Fruit fly (Drosophila melanogaster) whole organism, embryonic: Measurements from ENCODE around the gene CG42726.

ENCODE experiments used
- B-H2 ChIP-seq: fragments of 200-800 bp; sonication (Bioruptor generic); optimal IDR thresholded peaks from 2 replicates; lab custom pipeline; 2018; ENCODE audit warnings: missing biosample characterization, mild to moderate bottlenecking, missing genetic modification characterization
- CG11085 ChIP-seq: fragments of 200-800 bp; sonication (Bioruptor generic); IDR thresholded peaks from 2 replicates; pipeline ENCODE4 v1.3.6; 2022; ENCODE audit warnings: missing biosample characterization, missing genetic modification characterization
- CG11723 ChIP-seq: fragments of 200-800 bp; sonication (Bioruptor generic); optimal IDR thresholded peaks from 2 replicates; lab custom pipeline; 2017; ENCODE audit warnings: missing biosample characterization, mild to moderate bottlenecking, missing genetic modification characterization
- CG12104 ChIP-seq: fragments of 200-800 bp; sonication (Bioruptor generic); optimal IDR thresholded peaks from 3 replicates; lab custom pipeline; 2016; ENCODE audit warnings: missing biosample characterization, missing genetic modification characterization
- CG13894 ChIP-seq: fragments of 200-800 bp; sonication (Bioruptor generic); optimal IDR thresholded peaks from 3 replicates; lab custom pipeline; 2018; ENCODE audit warnings: missing biosample characterization, mild to moderate bottlenecking, missing genetic modification characterization, moderate library complexity
- CG1602 ChIP-seq: fragments of 200-800 bp; sonication (Bioruptor generic); optimal IDR thresholded peaks from 3 replicates; lab custom pipeline; 2016; ENCODE audit warnings: missing biosample characterization, missing genetic modification characterization
- CG17361 ChIP-seq: fragments of 200-800 bp; sonication (Bioruptor generic); IDR thresholded peaks from 3 replicates; pipeline ENCODE4 v1.3.6; 2022; ENCODE audit warnings: missing biosample characterization, missing genetic modification characterization
- CG1832 ChIP-seq: fragments of 200-800 bp; sonication (Bioruptor generic); optimal IDR thresholded peaks from 2 replicates; lab custom pipeline; 2017; ENCODE audit warnings: missing biosample characterization, mild to moderate bottlenecking, missing genetic modification characterization, inconsistent platforms
- CG2199 ChIP-seq: fragments of 200-800 bp; sonication (Bioruptor generic); IDR thresholded peaks from 3 replicates; pipeline ENCODE4 v1.3.6; 2022; ENCODE audit warnings: missing biosample characterization, missing genetic modification characterization
- CG30403 ChIP-seq: fragments of 200-800 bp; sonication (Bioruptor generic); optimal IDR thresholded peaks from 3 replicates; lab custom pipeline; 2016; ENCODE audit warnings: missing biosample characterization, missing genetic modification characterization
- CG42726 ChIP-seq: fragments of 200-800 bp; sonication (Bioruptor generic); IDR thresholded peaks from 2 replicates; pipeline ENCODE4 v1.3.6; 2022; ENCODE audit warnings: missing biosample characterization, missing genetic modification characterization; ENCODE audit not compliant: partially characterized antibody
- CG4730 ChIP-seq: fragments of 200-800 bp; sonication (Bioruptor generic); IDR thresholded peaks from 2 replicates; pipeline ENCODE4 v1.3.6; 2022; ENCODE audit warnings: missing biosample characterization, missing genetic modification characterization
- CG5953 ChIP-seq: fragments of 200-800 bp; sonication (Bioruptor generic); IDR thresholded peaks from 2 replicates; pipeline ENCODE4 v1.3.6; 2022; ENCODE audit warnings: missing biosample characterization, missing genetic modification characterization
- CG6175 ChIP-seq: fragments of 200-800 bp; sonication (Bioruptor generic); IDR thresholded peaks from 3 replicates; pipeline ENCODE4 v1.3.6; 2022; ENCODE audit warnings: missing biosample characterization, missing genetic modification characterization
- CG6272 ChIP-seq: fragments of 200-800 bp; sonication (Bioruptor generic); IDR thresholded peaks from 2 replicates; pipeline ENCODE4 v1.3.6; 2022; ENCODE audit warnings: missing biosample characterization, missing genetic modification characterization
- CG7271 ChIP-seq: fragments of 200-800 bp; sonication (Bioruptor generic); optimal IDR thresholded peaks from 2 replicates; lab custom pipeline; 2018; ENCODE audit warnings: missing biosample characterization, mild to moderate bottlenecking, missing genetic modification characterization, moderate library complexity
- CG7372 ChIP-seq: fragments of 200-800 bp; sonication (Bioruptor generic); IDR thresholded peaks from 2 replicates; pipeline ENCODE4 v1.3.6; 2022; ENCODE audit warnings: missing biosample characterization, missing genetic modification characterization
- CG7839 ChIP-seq: fragments of 200-800 bp; sonication (Bioruptor generic); optimal IDR thresholded peaks from 3 replicates; lab custom pipeline; 2018; ENCODE audit warnings: missing biosample characterization, mild to moderate bottlenecking, missing genetic modification characterization, moderate library complexity
- CG8089 ChIP-seq: fragments of 200-800 bp; sonication (Bioruptor generic); optimal IDR thresholded peaks from 3 replicates; lab custom pipeline; 2016; ENCODE audit warnings: missing biosample characterization, missing genetic modification characterization
- CG8359 ChIP-seq: fragments of 200-800 bp; sonication (Bioruptor generic); optimal IDR thresholded peaks from 2 replicates; lab custom pipeline; 2017; ENCODE audit warnings: missing biosample characterization, mild to moderate bottlenecking, missing genetic modification characterization, borderline replicate concordance
- CG9215 ChIP-seq: fragments of 200-800 bp; sonication (Bioruptor generic); IDR thresholded peaks from 2 replicates; pipeline ENCODE4 v1.3.6; 2022; ENCODE audit warnings: missing biosample characterization, missing genetic modification characterization
- CG9437 ChIP-seq: fragments of 200-800 bp; sonication (Bioruptor generic); optimal IDR thresholded peaks from 2 replicates; lab custom pipeline; 2018; ENCODE audit warnings: missing biosample characterization, mild to moderate bottlenecking, missing genetic modification characterization
- CG9727 ChIP-seq: fragments of 200-800 bp; sonication (Bioruptor generic); optimal IDR thresholded peaks from 3 replicates; lab custom pipeline; 2017; ENCODE audit warnings: missing biosample characterization, mild to moderate bottlenecking, missing genetic modification characterization
- Mad ChIP-seq: fragments of 200-800 bp; sonication (Bioruptor generic); optimal IDR thresholded peaks from 2 replicates; lab custom pipeline; 2016; ENCODE audit warnings: missing biosample characterization, missing genetic modification characterization
- NC2β ChIP-seq: fragments of 200-800 bp; sonication (Bioruptor generic); optimal IDR thresholded peaks from 2 replicates; lab custom pipeline; 2016; ENCODE audit warnings: missing biosample characterization, missing genetic modification characterization
- Ptx1 ChIP-seq: fragments of 200-800 bp; sonication (Bioruptor generic); IDR thresholded peaks from 2 replicates; pipeline ENCODE4 v1.3.6; 2022; ENCODE audit warnings: missing biosample characterization, missing genetic modification characterization
- Sox100B ChIP-seq: fragments of 200-800 bp; sonication (Bioruptor generic); optimal IDR thresholded peaks from 3 replicates; lab custom pipeline; 2018; ENCODE audit warnings: missing biosample characterization, mild to moderate bottlenecking, missing genetic modification characterization
- Sox102F ChIP-seq: fragments of 200-800 bp; sonication (Bioruptor generic); optimal IDR thresholded peaks from 2 replicates; lab custom pipeline; 2018; ENCODE audit warnings: missing biosample characterization, mild to moderate bottlenecking, missing genetic modification characterization, moderate library complexity
- Spps ChIP-seq: fragments of 200-800 bp; sonication (Bioruptor generic); optimal IDR thresholded peaks from 2 replicates; lab custom pipeline; 2018; ENCODE audit warnings: missing biosample characterization, mild to moderate bottlenecking, missing genetic modification characterization
- Vsx1 ChIP-seq: fragments of 200-800 bp; sonication (Bioruptor generic); optimal IDR thresholded peaks from 2 replicates; lab custom pipeline; 2017; ENCODE audit warnings: missing biosample characterization, mild to moderate bottlenecking, missing genetic modification characterization, missing genetic modification reagents
- YL-1 ChIP-seq: fragments of 200-800 bp; sonication (Bioruptor generic); optimal IDR thresholded peaks from 3 replicates; lab custom pipeline; 2017; ENCODE audit warnings: missing biosample characterization, mild to moderate bottlenecking, missing genetic modification characterization
- bigmax ChIP-seq: fragments of 200-800 bp; sonication (Bioruptor generic); optimal IDR thresholded peaks from 2 replicates; lab custom pipeline; 2018; ENCODE audit warnings: missing biosample characterization, mild to moderate bottlenecking, missing genetic modification characterization
- cad ChIP-seq: fragments of >200 bp; optimal IDR thresholded peaks from 2 replicates; lab custom pipeline; 2017; ENCODE audit warnings: missing biosample characterization, missing genetic modification characterization
- dati ChIP-seq: fragments of 200-800 bp; sonication (Bioruptor generic); IDR thresholded peaks from 2 replicates; pipeline ENCODE4 v1.3.6; 2022; ENCODE audit warnings: missing biosample characterization, missing genetic modification characterization
- ems ChIP-seq: fragments of 200-800 bp; sonication (Bioruptor generic); optimal IDR thresholded peaks from 3 replicates; lab custom pipeline; 2016; ENCODE audit warnings: missing biosample characterization, missing genetic modification characterization
- ewg ChIP-seq: fragments of 200-800 bp; sonication (Bioruptor generic); optimal IDR thresholded peaks from 3 replicates; lab custom pipeline; 2017; ENCODE audit warnings: mild to moderate bottlenecking, missing biosample characterization, missing genetic modification reagents, missing genetic modification characterization
- ftz-f1 ChIP-seq: fragments of 200-800 bp; sonication (Bioruptor generic); optimal IDR thresholded peaks from 2 replicates; lab custom pipeline; 2016; ENCODE audit warnings: missing biosample characterization, missing genetic modification characterization
- gsb ChIP-seq: fragments of 200-800 bp; sonication (Bioruptor generic); IDR thresholded peaks from 2 replicates; pipeline ENCODE4 v1.3.6; 2022; ENCODE audit warnings: missing biosample characterization, missing genetic modification characterization
- gsb-n ChIP-seq: fragments of 200-800 bp; sonication (Bioruptor generic); optimal IDR thresholded peaks from 3 replicates; lab custom pipeline; 2018; ENCODE audit warnings: missing biosample characterization, mild to moderate bottlenecking, missing genetic modification characterization
- gt ChIP-seq: fragments of 200-800 bp; sonication (Bioruptor generic); IDR thresholded peaks from 2 replicates; pipeline ENCODE4 v1.3.6; 2022; ENCODE audit warnings: missing biosample characterization, missing genetic modification characterization
- kay ChIP-seq: fragments of 200-800 bp; sonication (Bioruptor generic); optimal IDR thresholded peaks from 2 replicates; lab custom pipeline; 2016; ENCODE audit warnings: missing biosample characterization, missing genetic modification characterization
- mirr ChIP-seq: fragments of 200-800 bp; sonication (Bioruptor generic); optimal IDR thresholded peaks from 3 replicates; lab custom pipeline; 2018; ENCODE audit warnings: missing biosample characterization, mild to moderate bottlenecking, missing genetic modification characterization
- org-1 ChIP-seq: fragments of 200-800 bp; sonication (Bioruptor generic); optimal IDR thresholded peaks from 2 replicates; lab custom pipeline; 2017; ENCODE audit warnings: missing biosample characterization, missing genetic modification characterization
- phol ChIP-seq: fragments of 200-800 bp; sonication (Bioruptor generic); optimal IDR thresholded peaks from 3 replicates; lab custom pipeline; 2018; ENCODE audit warnings: missing biosample characterization, mild to moderate bottlenecking, missing genetic modification characterization, moderate library complexity
- scrt ChIP-seq: fragments of 200-800 bp; sonication (Bioruptor generic); optimal IDR thresholded peaks from 2 replicates; lab custom pipeline; 2018; ENCODE audit warnings: missing biosample characterization, mild to moderate bottlenecking, missing genetic modification characterization, moderate library complexity
- sisA ChIP-seq: fragments of 200-800 bp; sonication (Bioruptor generic); IDR thresholded peaks from 2 replicates; pipeline ENCODE4 v1.3.6; 2022; ENCODE audit warnings: missing biosample characterization, missing genetic modification characterization
- sna ChIP-seq: fragments of 200-800 bp; sonication (Bioruptor generic); IDR thresholded peaks from 2 replicates; pipeline ENCODE4 v1.3.6; 2022; ENCODE audit warnings: missing biosample characterization, missing genetic modification characterization; ENCODE audit not compliant: partially characterized antibody
- ssp ChIP-seq: fragments of 200-800 bp; sonication (Bioruptor generic); IDR thresholded peaks from 2 replicates; pipeline ENCODE4 v1.3.6; 2022; ENCODE audit warnings: missing biosample characterization, missing genetic modification characterization
- tio ChIP-seq: fragments of 200-800 bp; sonication (Bioruptor generic); optimal IDR thresholded peaks from 2 replicates; lab custom pipeline; 2017; ENCODE audit warnings: missing biosample characterization, missing genetic modification characterization, inconsistent platforms

The CG42726 gene

DNA sequence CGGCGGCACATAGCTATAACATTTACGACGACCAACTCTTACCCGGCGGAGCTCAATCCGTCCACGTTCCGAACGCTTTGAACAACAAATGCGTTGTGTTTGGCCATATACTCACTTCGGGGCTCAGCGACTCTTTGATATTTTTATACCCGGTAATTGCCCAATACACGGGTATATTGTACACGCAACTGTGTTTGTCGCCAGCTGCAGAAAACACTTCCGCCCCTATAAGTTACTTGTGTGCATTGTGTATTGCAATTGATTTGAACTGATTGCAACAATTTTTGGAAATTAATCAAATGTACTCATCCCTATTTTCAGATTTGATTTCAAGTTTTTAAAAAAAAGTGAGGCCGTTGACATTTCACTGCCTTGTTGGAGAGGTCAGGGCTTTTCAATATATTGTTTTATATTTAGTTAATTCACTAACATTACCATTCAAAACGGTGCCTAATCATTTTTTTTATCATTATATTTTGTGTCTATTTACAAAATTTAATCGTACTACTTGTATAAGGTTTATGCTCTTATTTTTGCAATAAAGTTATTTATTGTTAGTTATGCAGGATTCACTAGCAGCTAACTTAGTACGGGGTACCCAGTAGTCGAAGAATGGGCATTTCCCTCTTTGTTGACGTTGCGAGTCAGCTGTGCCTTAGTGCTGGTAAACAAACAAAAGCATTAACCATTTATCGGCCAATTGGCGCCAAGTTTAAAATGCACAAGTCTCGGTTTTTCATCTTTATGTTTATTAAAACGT, 4.7 kb upstream of the CG42726 start, which contains the start of gene Nagk (continued):
- peak; percentile 69 for TF ChIP-seq CG7839
- TF ChIP-seq CG13894 (tag; lab: Kevin White, UChicago), result peak; percentile 39
- TF ChIP-seq Mad (GFP tag; lab: Kevin White, UChicago), result peak; percentile 36
- TF ChIP-seq CG11723 (GFP tag; lab: Kevin White, UChicago), result peak; percentile 53
- peak; percentile 34 for TF ChIP-seq ftz-f1 (GFP tag; lab: Kevin White, UChicago)
- no peak for TF ChIP-seq CG7271 (tag; lab: Kevin White, UChicago)
- TF ChIP-seq CG9215, result peak; percentile 21; the same call in 1 of the 2 replicates
- TF ChIP-seq CG6272 (GFP tag; lab: Robert Waterston, UW), result no peak
- peak; percentile 64 for TF ChIP-seq Sox102F (GFP tag; lab: Kevin White, UChicago)
- peak; percentile 16 for TF ChIP-seq YL-1
- TF ChIP-seq Vsx1 (GFP tag; lab: Kevin White, UChicago), result no peak
- peak; percentile 19 for TF ChIP-seq CG8089 (GFP tag; lab: Kevin White, UChicago)
- no peak for TF ChIP-seq gsb (GFP tag; lab: Robert Waterston, UW)
- TF ChIP-seq CG2199, result 0 out of 3 replicates have a peak, but pooled peaks have one; percentile 50
- TF ChIP-seq CG30403 (GFP tag; lab: Kevin White, UChicago), result peak; percentile 77
- no peak for TF ChIP-seq CG6175
- TF ChIP-seq CG1832 (GFP tag; lab: Kevin White, UChicago), result no peak
- peak; percentile 84 for TF ChIP-seq CG9727 (GFP tag; lab: Kevin White, UChicago)
- TF ChIP-seq org-1 (GFP tag; lab: Kevin White, UChicago), result peak; percentile 27
- 0 out of 2 replicates have a peak, but pooled peaks have one; percentile 30 for TF ChIP-seq sisA
- no peak for TF ChIP-seq CG7372 (GFP tag; lab: Robert Waterston, UW)
- peak; percentile 88 for TF ChIP-seq CG17361 (GFP tag; lab: Robert Waterston, UW)
- peak; percentile 39 for TF ChIP-seq gsb-n
- TF ChIP-seq NC2β (GFP tag; lab: Kevin White, UChicago), result no peak
- TF ChIP-seq ems (GFP tag; lab: Kevin White, UChicago), result peak; percentile 43
- no peak for TF ChIP-seq cad
- no peak for TF ChIP-seq CG4730 (GFP tag; lab: Robert Waterston, UW)
- TF ChIP-seq bigmax (GFP tag; lab: Kevin White, UChicago), result no peak
- peak; percentile 26 for TF ChIP-seq Spps (tag; lab: Kevin White, UChicago)
- peak; percentile 79 for TF ChIP-seq CG9437 (GFP tag; lab: Kevin White, UChicago)
- peak; percentile 43 for TF ChIP-seq B-H2
- TF ChIP-seq CG8359 (GFP tag; lab: Kevin White, UChicago), result no peak
- TF ChIP-seq gt, result no peak
- TF ChIP-seq CG5953 (GFP tag; lab: Robert Waterston, UW), result 0 out of 2 replicates have a peak, but pooled peaks have one; percentile 40
- peak; percentile 46 for TF ChIP-seq ssp (GFP tag; lab: Robert Waterston, UW)
- TF ChIP-seq CG42726 (GFP tag; lab: Robert Waterston, UW), result peak; percentile 56; the same call in 1 of the 2 replicates
- TF ChIP-seq scrt (GFP tag; lab: Kevin White, UChicago), result peak; percentile 42
- no peak for TF ChIP-seq tio (GFP tag; lab: Kevin White, UChicago)
- TF ChIP-seq CG1602 (GFP tag; lab: Kevin White, UChicago), result peak; percentile 57
- peak; percentile 31 for TF ChIP-seq mirr (GFP tag; lab: Kevin White, UChicago)
- TF ChIP-seq ewg (GFP tag; lab: Kevin White, UChicago), result peak; percentile 29
- TF ChIP-seq CG11085 (GFP tag; lab: Robert Waterston, UW), result no peak
- TF ChIP-seq kay (GFP tag; lab: Kevin White, UChicago), result peak; percentile 52
- TF ChIP-seq sna, result no peak
- TF ChIP-seq dati (GFP tag; lab: Robert Waterston, UW), result 0 out of 2 replicates have a peak, but pooled peaks have one; percentile 5
- TF ChIP-seq Ptx1, result 0 out of 2 replicates have a peak, but pooled peaks have one; percentile 39
- peak; percentile 77 for TF ChIP-seq CG12104 (GFP tag; lab: Kevin White, UChicago)
- TF ChIP-seq phol (tag; lab: Kevin White, UChicago), result peak; percentile 66
- TF ChIP-seq Sox100B, result no peak
